Worm (Caenorhabditis elegans) whole organism, late embryonic: ENCODE measurements around the gene cyp-34A10.

ENCODE experiments used
- C38D4.7 ChIP-seq: fragments of 200-800 bp; sonication (Bioruptor generic); optimal IDR thresholded peaks from 2 replicates; lab custom pipeline; 2018; ENCODE audit warnings: mild to moderate bottlenecking, missing genetic modification characterization, moderate library complexity, missing compliant biosample characterization
- F13H6.1 ChIP-seq: sonication (generic microtip); optimal IDR thresholded peaks from 2 replicates; lab custom pipeline; 2016; ENCODE audit warnings: missing genetic modification characterization, missing compliant biosample characterization
- K02D7.2 ChIP-seq: sonication (generic microtip); optimal IDR thresholded peaks from 2 replicates; lab custom pipeline; 2017; ENCODE audit warnings: mild to moderate bottlenecking, missing genetic modification characterization, missing compliant biosample characterization
- ahr-1 ChIP-seq: sonication (generic microtip); optimal IDR thresholded peaks from 2 replicates; lab custom pipeline; 2016; ENCODE audit warnings: missing genetic modification characterization, missing compliant biosample characterization
- ama-1 ChIP-seq: fragments of 150-350 bp; optimal IDR thresholded peaks from 2 replicates; lab custom pipeline; 2014
- ceh-18 ChIP-seq: sonication (generic microtip); optimal IDR thresholded peaks from 2 replicates; lab custom pipeline; 2016; ENCODE audit warnings: missing genetic modification characterization, missing compliant biosample characterization
- ceh-19 ChIP-seq: fragments of 200-800 bp; sonication (Bioruptor generic); optimal IDR thresholded peaks from 2 replicates; lab custom pipeline; 2018; ENCODE audit warnings: mild to moderate bottlenecking, missing genetic modification characterization, missing compliant biosample characterization
- ceh-2 ChIP-seq: sonication (generic microtip); optimal IDR thresholded peaks from 2 replicates; lab custom pipeline; 2016; ENCODE audit warnings: missing genotype, missing genetic modification characterization, missing compliant biosample characterization
- ceh-31 ChIP-seq: sonication (generic microtip); optimal IDR thresholded peaks from 2 replicates; lab custom pipeline; 2016; ENCODE audit warnings: missing genetic modification characterization, missing compliant biosample characterization
- ceh-34 ChIP-seq: sonication (generic microtip); optimal IDR thresholded peaks from 2 replicates; lab custom pipeline; 2016; ENCODE audit warnings: mild to moderate bottlenecking, missing genetic modification characterization, missing compliant biosample characterization
- ceh-45 ChIP-seq: fragments of 200-800 bp; sonication (Bioruptor generic); IDR thresholded peaks from 2 replicates; pipeline ENCODE4 v1.3.6; 2022; ENCODE audit warnings: missing genetic modification reagents, missing genetic modification characterization, missing compliant biosample characterization
- ceh-48 ChIP-seq: sonication (generic microtip); optimal IDR thresholded peaks from 2 replicates; lab custom pipeline; 2016; ENCODE audit warnings: missing genetic modification characterization, inconsistent platforms, missing compliant biosample characterization
- ceh-6 ChIP-seq: fragments of 200-800 bp; sonication (Bioruptor generic); optimal IDR thresholded peaks from 2 replicates; lab custom pipeline; 2018; ENCODE audit warnings: mild to moderate bottlenecking, missing genetic modification characterization, missing compliant biosample characterization
- ceh-9 ChIP-seq: sonication (generic microtip); optimal IDR thresholded peaks from 2 replicates; lab custom pipeline; 2016; ENCODE audit warnings: mild to moderate bottlenecking, missing genetic modification characterization, inconsistent platforms, missing compliant biosample characterization
- dmd-4 ChIP-seq: sonication (generic microtip); optimal IDR thresholded peaks from 2 replicates; lab custom pipeline; 2016; ENCODE audit warnings: borderline replicate concordance, missing genetic modification characterization, missing compliant biosample characterization
- elt-2 ChIP-seq: sonication (generic microtip); optimal IDR thresholded peaks from 2 replicates; lab custom pipeline; 2016; ENCODE audit warnings: missing genetic modification reagents, missing genetic modification characterization, missing compliant biosample characterization
- fax-1 ChIP-seq: sonication (generic microtip); optimal IDR thresholded peaks from 2 replicates; lab custom pipeline; 2016; ENCODE audit warnings: missing genotype, missing genetic modification characterization, missing compliant biosample characterization
- fkh-10 ChIP-seq: fragments of 150-350 bp; optimal IDR thresholded peaks from 2 replicates; lab custom pipeline; 2014; ENCODE audit warnings: missing biosample characterization, missing genetic modification reagents, missing genetic modification characterization
- gmeb-2 ChIP-seq: sonication (generic microtip); optimal IDR thresholded peaks from 2 replicates; lab custom pipeline; 2016; ENCODE audit warnings: missing genetic modification characterization, inconsistent platforms, missing compliant biosample characterization
- hlh-13 ChIP-seq: fragments of 200-800 bp; sonication (Bioruptor generic); optimal IDR thresholded peaks from 2 replicates; lab custom pipeline; 2018; ENCODE audit warnings: mild to moderate bottlenecking, missing genetic modification characterization, missing compliant biosample characterization
- hlh-15 ChIP-seq: sonication (generic microtip); optimal IDR thresholded peaks from 2 replicates; lab custom pipeline; 2016; ENCODE audit warnings: missing genetic modification characterization, missing compliant biosample characterization
- lim-6 ChIP-seq: sonication (generic microtip); optimal IDR thresholded peaks from 2 replicates; lab custom pipeline; 2016; ENCODE audit warnings: missing genetic modification characterization, missing compliant biosample characterization
- lin-11 ChIP-seq: fragments of 200-800 bp; sonication (Bioruptor generic); optimal IDR thresholded peaks from 2 replicates; lab custom pipeline; 2018; ENCODE audit warnings: mild to moderate bottlenecking, missing genetic modification characterization, missing compliant biosample characterization
- madf-2 ChIP-seq: sonication (generic microtip); optimal IDR thresholded peaks from 2 replicates; lab custom pipeline; 2017; ENCODE audit warnings: missing genetic modification characterization, missing compliant biosample characterization
- nhr-11 ChIP-seq: fragments of 150-350 bp; optimal IDR thresholded peaks from 2 replicates; lab custom pipeline; 2014; ENCODE audit warnings: missing biosample characterization, missing genetic modification characterization
- nhr-232 ChIP-seq: sonication (generic microtip); optimal IDR thresholded peaks from 2 replicates; lab custom pipeline; 2016; ENCODE audit warnings: missing genetic modification characterization, missing compliant biosample characterization
- odd-2 ChIP-seq: sonication (generic microtip); optimal IDR thresholded peaks from 2 replicates; lab custom pipeline; 2017; ENCODE audit warnings: antibody characterized with exemption, mild to moderate bottlenecking, missing genetic modification characterization, missing compliant biosample characterization
- pat-9 ChIP-seq: fragments of 200-800 bp; sonication (Bioruptor generic); optimal IDR thresholded peaks from 2 replicates; lab custom pipeline; 2018; ENCODE audit warnings: mild to moderate bottlenecking, missing genetic modification characterization, moderate library complexity, missing compliant biosample characterization
- pax-1 ChIP-seq: fragments of 150-350 bp; optimal IDR thresholded peaks from 2 replicates; lab custom pipeline; 2014; ENCODE audit warnings: missing biosample characterization, missing genetic modification characterization
- pqm-1 ChIP-seq: sonication (generic microtip); optimal IDR thresholded peaks from 2 replicates; lab custom pipeline; 2016; ENCODE audit warnings: missing genetic modification characterization, missing compliant biosample characterization
- pros-1 ChIP-seq: fragments of 150-350 bp; optimal IDR thresholded peaks from 2 replicates; lab custom pipeline; 2014; ENCODE audit warnings: missing biosample characterization, missing genetic modification reagents, missing genetic modification characterization
- rnt-1 ChIP-seq: sonication (generic microtip); optimal IDR thresholded peaks from 2 replicates; lab custom pipeline; 2016; ENCODE audit warnings: missing genetic modification characterization, missing compliant biosample characterization
- sdc-2 ChIP-seq: sonication (generic microtip); optimal IDR thresholded peaks from 2 replicates; lab custom pipeline; 2016; ENCODE audit warnings: missing genotype, missing genetic modification characterization, missing compliant biosample characterization
- sox-2 ChIP-seq: fragments of 200-800 bp; sonication (Bioruptor generic); IDR thresholded peaks from 2 replicates; pipeline ENCODE4 v1.3.6; 2022; ENCODE audit warnings: missing genetic modification reagents, missing genetic modification characterization, missing compliant biosample characterization
- syd-9 ChIP-seq: sonication (generic microtip); optimal IDR thresholded peaks from 2 replicates; lab custom pipeline; 2016; ENCODE audit warnings: mild to moderate bottlenecking, missing genetic modification characterization, moderate library complexity, missing compliant biosample characterization
- tbx-2 ChIP-seq: sonication (generic microtip); optimal IDR thresholded peaks from 2 replicates; lab custom pipeline; 2016; ENCODE audit warnings: missing genetic modification characterization, missing compliant biosample characterization
- unc-42 ChIP-seq: sonication (generic microtip); optimal IDR thresholded peaks from 2 replicates; lab custom pipeline; 2016; ENCODE audit warnings: missing genotype, missing genetic modification characterization, missing compliant biosample characterization
- unc-55 ChIP-seq: sonication (generic microtip); optimal IDR thresholded peaks from 2 replicates; lab custom pipeline; 2017; ENCODE audit warnings: missing biosample characterization, missing genetic modification reagents, missing genetic modification characterization
- unc-86 ChIP-seq: sonication (generic microtip); optimal IDR thresholded peaks from 2 replicates; lab custom pipeline; 2016; ENCODE audit warnings: missing genetic modification characterization, missing compliant biosample characterization
- zip-5 ChIP-seq: sonication (generic microtip); optimal IDR thresholded peaks from 2 replicates; lab custom pipeline; 2016; ENCODE audit warnings: missing genetic modification characterization, missing compliant biosample characterization

The cyp-34A10 gene

DNA sequence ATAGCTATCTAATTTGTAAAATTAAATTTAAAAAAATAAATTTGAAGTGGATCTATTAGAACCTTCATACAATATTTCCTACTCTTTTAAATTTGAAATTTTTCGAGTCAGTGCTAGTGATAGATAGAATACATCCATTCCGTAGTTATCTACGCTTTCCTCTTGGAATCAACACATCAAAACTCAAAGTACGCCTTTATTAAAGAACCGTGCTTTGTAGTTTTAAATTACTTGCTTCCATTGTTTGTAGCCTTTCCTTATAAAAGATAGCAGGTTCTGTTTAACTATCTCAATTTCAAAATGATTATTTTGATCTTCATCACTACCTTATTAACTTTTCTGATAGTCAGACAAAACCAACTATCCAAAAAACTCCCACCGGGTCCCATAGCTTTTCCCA, 27.7 kb downstream of the cyp-34A10 start, which contains the start of gene cyp-35B3:
TSS of gene cyp-35B3 (plus strand) at position 301 of the 400 bp plus-strand sequence.
- TF ChIP-seq ceh-9 (no peak), ceh-48 (tag; lab: Kevin White, UChicago) (no peak), pat-9 (tag; lab: Kevin White, UChicago) (no peak), K02D7.2 (no peak), F13H6.1 (tag; lab: Kevin White, UChicago) (no peak), nhr-11 (no peak), pax-1 (tag; lab: Kevin White, UChicago) (no peak), sdc-2 (tag; lab: Kevin White, UChicago) (no peak), pqm-1 (tag; lab: Kevin White, UChicago) (no peak), ceh-45 (GFP tag; lab: Robert Waterston, UW) (no peak), elt-2 (tag; lab: Kevin White, UChicago) (no peak), madf-2 (no peak), tbx-2 (no peak), hlh-13 (no peak), lin-11 (no peak), ceh-2 (tag; lab: Kevin White, UChicago) (no peak), zip-5 (tag; lab: Kevin White, UChicago) (no peak)

DNA sequence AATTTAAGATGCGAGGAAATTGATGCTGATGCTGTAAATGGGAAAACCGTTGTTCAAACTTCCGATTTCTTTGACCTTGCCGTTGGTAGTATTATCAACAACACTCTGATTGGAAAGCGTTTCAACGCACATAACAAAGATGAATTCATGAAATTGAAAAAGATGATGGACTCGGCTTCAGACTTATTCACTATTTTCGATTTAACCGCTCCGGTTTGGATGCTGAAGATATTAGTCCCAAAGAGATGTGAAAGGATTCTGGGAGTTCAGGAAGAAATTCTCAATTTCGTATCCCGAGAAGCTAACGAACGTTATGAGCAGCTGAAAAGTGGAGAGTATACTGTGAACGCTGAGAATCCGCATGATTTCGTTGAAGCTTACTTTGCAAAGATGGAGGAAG, 29.4 kb downstream of the cyp-34A10 start:
- TF ChIP-seq pat-9 (tag; lab: Kevin White, UChicago) (no peak), dmd-4 (tag; lab: Kevin White, UChicago) (no peak), unc-86 (tag; lab: Kevin White, UChicago) (no peak), pros-1 (tag; lab: Kevin White, UChicago) (no peak), lin-11 (no peak), K02D7.2 (no peak), nhr-11 (no peak)

DNA sequence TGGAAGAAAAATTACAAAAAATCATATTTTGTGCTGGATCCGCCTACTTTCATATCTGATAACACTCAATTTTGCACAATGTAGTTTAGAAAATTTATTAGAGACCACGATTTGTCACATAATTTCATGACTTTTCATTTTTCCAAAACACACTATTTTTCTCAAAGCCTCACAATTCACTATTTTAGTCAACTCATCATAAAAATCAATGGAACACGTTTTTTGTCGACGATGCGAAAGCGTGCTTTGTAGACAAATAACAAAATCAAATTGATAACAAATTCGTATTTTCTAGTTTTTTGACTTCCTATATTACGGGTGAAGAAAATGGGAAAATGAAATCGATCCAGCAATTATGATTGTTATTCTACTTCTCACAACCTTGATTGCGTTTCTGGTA, 30.9 kb downstream of the cyp-34A10 start, which contains the start of gene cyp-35B2:
TSS of gene cyp-35B2 (plus strand) at position 301 of the 400 bp plus-strand sequence.
- no peak for TF ChIP-seq ceh-31 (tag; lab: Kevin White, UChicago)
- TF ChIP-seq sox-2 (GFP tag; lab: Robert Waterston, UW) = no peak
- no peak for TF ChIP-seq fkh-10 (GFP tag; lab: Kevin White, UChicago)
- TF ChIP-seq ceh-19 = no peak
- no peak for TF ChIP-seq elt-2 (tag; lab: Kevin White, UChicago)
- no peak for TF ChIP-seq odd-2 (tag; lab: Kevin White, UChicago)
- no peak for TF ChIP-seq ahr-1 (tag; lab: Kevin White, UChicago)
- TF ChIP-seq F13H6.1 (tag; lab: Kevin White, UChicago) = no peak
- no peak for TF ChIP-seq unc-86 (tag; lab: Kevin White, UChicago)
- no peak for TF ChIP-seq gmeb-2 (tag; lab: Kevin White, UChicago)
- no peak for TF ChIP-seq syd-9
- no peak for TF ChIP-seq ceh-6 (GFP tag; lab: Kevin White, UChicago)
- no peak for TF ChIP-seq ceh-45 (GFP tag; lab: Robert Waterston, UW)
- no peak for TF ChIP-seq rnt-1 (tag; lab: Kevin White, UChicago)
- no peak for TF ChIP-seq lim-6 (tag; lab: Kevin White, UChicago)
- no peak for TF ChIP-seq ceh-48 (tag; lab: Kevin White, UChicago)

DNA sequence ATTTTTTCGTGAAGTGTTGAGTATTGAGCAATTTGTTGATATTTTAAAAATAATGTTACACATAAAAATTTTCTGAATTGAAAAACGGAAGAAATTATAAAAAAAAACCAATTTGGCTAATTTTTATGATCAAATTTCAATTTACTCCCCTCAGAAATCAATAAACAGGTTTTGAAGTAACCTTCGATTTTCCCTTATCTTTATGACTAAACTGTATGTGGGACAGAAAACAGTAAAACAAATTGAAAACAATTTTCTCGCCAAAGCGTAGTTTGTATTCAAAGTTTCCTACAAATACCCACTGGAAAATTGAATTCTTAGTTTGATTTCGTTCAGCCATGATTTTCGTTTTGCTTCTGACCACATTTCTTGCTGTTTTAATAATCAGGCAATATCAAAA, 34.0 kb downstream of the cyp-34A10 start, which contains the start of gene cyp-35B1:
TSS of gene cyp-35B1 (plus strand) at position 244 of the 400 bp plus-strand sequence.
- TF ChIP-seq dmd-4 (tag; lab: Kevin White, UChicago) (no peak), fkh-10 (GFP tag; lab: Kevin White, UChicago) (no peak), unc-86 (tag; lab: Kevin White, UChicago) (no peak), ceh-18 (tag; lab: Kevin White, UChicago) (no peak), ama-1 (no peak), nhr-232 (tag; lab: Kevin White, UChicago) (no peak), hlh-15 (tag; lab: Kevin White, UChicago) (no peak), ceh-2 (tag; lab: Kevin White, UChicago) (no peak), hlh-13 (no peak), fax-1 (tag; lab: Kevin White, UChicago) (no peak), C38D4.7 (GFP tag; lab: Kevin White, UChicago) (no peak), ceh-34 (tag; lab: Kevin White, UChicago) (no peak), lim-6 (tag; lab: Kevin White, UChicago) (no peak), unc-42 (tag; lab: Kevin White, UChicago) (no peak), unc-55 (GFP tag; lab: Kevin White, UChicago) (no peak), nhr-11 (no peak)
